Fruit fly (Drosophila melanogaster) whole organism, pupa: Measurements from ENCODE around the gene Lsp1gamma.

Experiments
- CG10348 ChIP-seq: fragments of 200-800 bp; sonication (Bioruptor generic); IDR thresholded peaks from 2 replicates; pipeline ENCODE4 v1.3.6; 2022; ENCODE audit warnings: missing biosample characterization, missing genetic modification characterization
- CG12605 ChIP-seq: fragments of 200-800 bp; sonication (Bioruptor generic); IDR thresholded peaks from 2 replicates; pipeline ENCODE4 v1.3.6; 2022; ENCODE audit warnings: missing biosample characterization, missing genetic modification characterization
- CG13204 ChIP-seq: fragments of 200-800 bp; sonication (Bioruptor generic); optimal IDR thresholded peaks from 2 replicates; lab custom pipeline; 2018; ENCODE audit warnings: missing biosample characterization, mild to moderate bottlenecking, missing genetic modification characterization, moderate library complexity
- CG15710 ChIP-seq: fragments of 200-800 bp; sonication (Bioruptor generic); optimal IDR thresholded peaks from 2 replicates; lab custom pipeline; 2018; ENCODE audit warnings: missing biosample characterization, mild to moderate bottlenecking, missing genetic modification characterization, moderate library complexity
- CG9948 ChIP-seq: fragments of 200-800 bp; sonication (Bioruptor generic); optimal IDR thresholded peaks from 2 replicates; lab custom pipeline; 2018; ENCODE audit warnings: missing biosample characterization, mild to moderate bottlenecking, missing genetic modification characterization, moderate library complexity
- EcR ChIP-seq: fragments of 200-800 bp; sonication (Bioruptor generic); optimal IDR thresholded peaks from 3 replicates; lab custom pipeline; 2019; ENCODE audit warnings: missing biosample characterization, missing genetic modification characterization, mild to moderate bottlenecking, moderate library complexity, missing genetic modification reagents
- gl ChIP-seq: fragments of 200-800 bp; sonication (Bioruptor generic); optimal IDR thresholded peaks from 2 replicates; lab custom pipeline; 2018; ENCODE audit warnings: missing biosample characterization, mild to moderate bottlenecking, missing genetic modification characterization
- rn ChIP-seq: fragments of 200-800 bp; sonication (Bioruptor generic); IDR thresholded peaks from 2 replicates; pipeline ENCODE4 v1.3.6; 2022; ENCODE audit warnings: missing biosample characterization, missing genetic modification characterization

dm6 chr3L:60491-60890 lies 5.7 kb upstream of the Lsp1gamma start:
- TF ChIP-seq CG13204 (GFP tag; lab: Kevin White, UChicago) = no peak
- TF ChIP-seq CG15710 (tag; lab: Kevin White, UChicago) = no peak
- TF ChIP-seq CG9948 (tag; lab: Kevin White, UChicago) = no peak
- TF ChIP-seq gl (tag; lab: Kevin White, UChicago) = no peak
- TF ChIP-seq CG10348 (GFP tag; lab: Robert Waterston, UW) = no peak
- no peak for TF ChIP-seq CG12605 (GFP tag; lab: Robert Waterston, UW)
- no peak for TF ChIP-seq EcR
- no peak for TF ChIP-seq rn (GFP tag; lab: Robert Waterston, UW)
